Fruit fly (Drosophila melanogaster): ENCODE results near the gene RPA2.
A peak's percentile ranks its signal among the peaks of the same experiment; 100 is the strongest.

Gene RPA2

DNA sequence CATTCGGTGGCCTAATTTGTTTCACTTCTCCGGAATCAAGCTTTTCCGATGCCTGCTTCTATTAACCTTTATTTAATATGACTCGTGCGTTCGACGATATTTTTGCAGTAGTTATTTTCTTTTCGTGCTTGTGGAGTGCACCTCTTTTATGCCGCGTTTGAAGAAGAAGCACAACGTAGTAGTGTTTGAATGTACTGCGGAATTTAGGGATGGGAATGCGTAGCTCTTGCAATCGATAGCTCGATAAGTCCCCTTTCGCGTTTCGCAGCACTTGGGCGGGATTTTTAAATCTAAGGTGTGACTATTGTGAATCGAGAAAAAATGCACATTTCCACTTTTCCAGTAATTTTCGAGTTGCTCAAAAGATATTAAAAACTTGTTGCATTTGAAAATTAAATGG, 7.2 kb downstream of the RPA2 start, which contains the start of the genes CG43739 and sky (continued):
- TF ChIP-seq CG16813 (GFP tag; IDR thresholded peaks at IDR 0.05; ENCODE audit: partially characterized antibody) (peak; percentile 87), tgo (GFP tag; IDR thresholded peaks at IDR 0.05) (peak; percentile 35; the same call in 1 of the 3 replicates), CG13123 (GFP tag; optimal IDR thresholded peaks at IDR 0.05) (no peak), Hsf (GFP tag; optimal IDR thresholded peaks at IDR 0.05) (peak; percentile 0), rib (GFP tag; IDR thresholded peaks at IDR 0.05) (0 out of 2 replicates have a peak, but pooled peaks have one; percentile 38), danr (GFP tag; IDR thresholded peaks at IDR 0.05) (no peak), sna (GFP tag; IDR thresholded peaks at IDR 0.05; ENCODE audit: partially characterized antibody) (peak; percentile 73), ara (GFP tag; IDR thresholded peaks at IDR 0.05) (no peak), HmgZ (tag; optimal IDR thresholded peaks at IDR 0.05) (peak; percentile 66), CG34224 (GFP tag; IDR thresholded peaks at IDR 0.05; ENCODE audit: partially characterized antibody) (peak; percentile 84), Dad (GFP tag; optimal IDR thresholded peaks at IDR 0.05) (peak; percentile 33), CTCF (GFP tag; optimal IDR thresholded peaks at IDR 0.05) (peak; percentile 18), lmd (GFP tag; IDR thresholded peaks at IDR 0.05) (0 out of 2 replicates have a peak, but pooled peaks have one; percentile 6), hkb (optimal IDR thresholded peaks at IDR 0.05) (no peak), hkb (GFP tag; IDR thresholded peaks at IDR 0.05) (0 out of 2 replicates have a peak, but pooled peaks have one; percentile 30), CG11247 (GFP tag; IDR thresholded peaks at IDR 0.05) (0 out of 2 replicates have a peak, but pooled peaks have one; percentile 51), CG17186 (GFP tag; optimal IDR thresholded peaks at IDR 0.05) (peak; percentile 86), lilli (GFP tag; optimal IDR thresholded peaks at IDR 0.05) (peak; percentile 50), ato (GFP tag; IDR thresholded peaks at IDR 0.05; ENCODE audit: partially characterized antibody) (peak; percentile 73), CG6791 (GFP tag; IDR thresholded peaks at IDR 0.05; ENCODE audit: partially characterized antibody) (peak; percentile 91), Xbp1 (GFP tag; optimal IDR thresholded peaks at IDR 0.05) (peak; percentile 40), Ets97D (GFP tag; optimal IDR thresholded peaks at IDR 0.05) (peak; percentile 79), Dbx (GFP tag; IDR thresholded peaks at IDR 0.05) (peak; percentile 48; the same call in 1 of the 3 replicates), onecut (GFP tag; IDR thresholded peaks at IDR 0.05) (0 out of 2 replicates have a peak, but pooled peaks have one; percentile 10), Scr (GFP tag; IDR thresholded peaks at IDR 0.05; ENCODE audit: partially characterized antibody) (peak; percentile 85), CG7987 (GFP tag; optimal IDR thresholded peaks at IDR 0.05) (no peak), Doc3 (GFP tag; IDR thresholded peaks at IDR 0.05; ENCODE audit: partially characterized antibody) (peak; percentile 84), Dp (GFP tag; optimal IDR thresholded peaks at IDR 0.05) (peak; percentile 98), NC2β (GFP tag; optimal IDR thresholded peaks at IDR 0.05) (peak; percentile 17), hbn (GFP tag; IDR thresholded peaks at IDR 0.05; ENCODE audit: partially characterized antibody) (peak; percentile 90), jumu (GFP tag; optimal IDR thresholded peaks at IDR 0.05) (peak; percentile 43), sd (tag; optimal IDR thresholded peaks at IDR 0.05) (peak; percentile 100), gfzf (GFP tag; optimal IDR thresholded peaks at IDR 0.05) (peak; percentile 41), CG2889 (GFP tag; IDR thresholded peaks at IDR 0.05) (no peak), tna (GFP tag; IDR thresholded peaks at IDR 0.05; ENCODE audit: partially characterized antibody) (peak; percentile 76), nmo (GFP tag; optimal IDR thresholded peaks at IDR 0.05) (peak; percentile 65), CG3995 (GFP tag; optimal IDR thresholded peaks at IDR 0.05) (peak; percentile 36), ERR (GFP tag; optimal IDR thresholded peaks at IDR 0.05) (peak; percentile 40), Med (GFP tag) (peak; percentile 90), ewg (GFP tag; optimal IDR thresholded peaks at IDR 0.05) (peak; percentile 35), Atf-2 (GFP tag; optimal IDR thresholded peaks at IDR 0.05) (peak; percentile 15), dmrt99B (tag; optimal IDR thresholded peaks at IDR 0.05) (no peak), CG11696 (GFP tag; IDR thresholded peaks at IDR 0.05) (peak; percentile 31; the same call in 1 of the 2 replicates), CG17829 (tag; optimal IDR thresholded peaks at IDR 0.05) (peak; percentile 36), CG1603 (tag; optimal IDR thresholded peaks at IDR 0.05) (peak; percentile 61), odd (GFP tag; optimal IDR thresholded peaks at IDR 0.05) (no peak), CG12155 (GFP tag; optimal IDR thresholded peaks at IDR 0.05) (no peak), CG2116 (GFP tag; optimal IDR thresholded peaks at IDR 0.05) (peak; percentile 80), CG2712 (tag; optimal IDR thresholded peaks at IDR 0.05) (peak; percentile 36), Camta (GFP tag; optimal IDR thresholded peaks at IDR 0.05) (peak; percentile 41), her (GFP tag; optimal IDR thresholded peaks at IDR 0.05) (peak; percentile 37)
